Worm (Caenorhabditis elegans) whole organism, late embryonic: ENCODE measurements around the gene F09C12.8.
A peak's percentile ranks its signal among the peaks of the same experiment; 100 is the strongest.

ENCODE experiments used
- C08G9.2 ChIP-seq: sonication (generic microtip); optimal IDR thresholded peaks from 2 replicates; lab custom pipeline; 2016; ENCODE audit warnings: mild to moderate bottlenecking, missing genetic modification characterization, moderate library complexity, missing compliant biosample characterization
- C38D4.7 ChIP-seq: fragments of 200-800 bp; sonication (Bioruptor generic); optimal IDR thresholded peaks from 2 replicates; lab custom pipeline; 2018; ENCODE audit warnings: mild to moderate bottlenecking, missing genetic modification characterization, moderate library complexity, missing compliant biosample characterization
- K02D7.2 ChIP-seq: sonication (generic microtip); optimal IDR thresholded peaks from 2 replicates; lab custom pipeline; 2017; ENCODE audit warnings: mild to moderate bottlenecking, missing genetic modification characterization, missing compliant biosample characterization
- K09A11.1 ChIP-seq: sonication (generic microtip); optimal IDR thresholded peaks from 2 replicates; lab custom pipeline; 2017; ENCODE audit warnings: antibody characterized with exemption, mild to moderate bottlenecking, missing genetic modification characterization, missing compliant biosample characterization; ENCODE audit not compliant: insufficient read depth
- ceh-14 ChIP-seq: sonication (generic microtip); optimal IDR thresholded peaks from 2 replicates; lab custom pipeline; 2016; ENCODE audit warnings: missing genotype, missing genetic modification characterization, missing compliant biosample characterization
- ceh-18 ChIP-seq: sonication (generic microtip); optimal IDR thresholded peaks from 2 replicates; lab custom pipeline; 2016; ENCODE audit warnings: missing genetic modification characterization, missing compliant biosample characterization
- ceh-2 ChIP-seq: sonication (generic microtip); optimal IDR thresholded peaks from 2 replicates; lab custom pipeline; 2016; ENCODE audit warnings: missing genotype, missing genetic modification characterization, missing compliant biosample characterization
- ceh-31 ChIP-seq: sonication (generic microtip); optimal IDR thresholded peaks from 2 replicates; lab custom pipeline; 2016; ENCODE audit warnings: missing genetic modification characterization, missing compliant biosample characterization
- ceh-34 ChIP-seq: sonication (generic microtip); optimal IDR thresholded peaks from 2 replicates; lab custom pipeline; 2016; ENCODE audit warnings: mild to moderate bottlenecking, missing genetic modification characterization, missing compliant biosample characterization
- ceh-48 ChIP-seq: sonication (generic microtip); optimal IDR thresholded peaks from 2 replicates; lab custom pipeline; 2016; ENCODE audit warnings: missing genetic modification characterization, inconsistent platforms, missing compliant biosample characterization
- ceh-6 ChIP-seq: fragments of 200-800 bp; sonication (Bioruptor generic); optimal IDR thresholded peaks from 2 replicates; lab custom pipeline; 2018; ENCODE audit warnings: mild to moderate bottlenecking, missing genetic modification characterization, missing compliant biosample characterization
- che-1 ChIP-seq: sonication (generic microtip); optimal IDR thresholded peaks from 2 replicates; lab custom pipeline; 2016; ENCODE audit warnings: mild to moderate bottlenecking, missing genetic modification characterization, missing compliant biosample characterization
- dmd-4 ChIP-seq: sonication (generic microtip); optimal IDR thresholded peaks from 2 replicates; lab custom pipeline; 2016; ENCODE audit warnings: borderline replicate concordance, missing genetic modification characterization, missing compliant biosample characterization
- dve-1 ChIP-seq: sonication (generic microtip); optimal IDR thresholded peaks from 2 replicates; lab custom pipeline; 2017; ENCODE audit warnings: antibody characterized with exemption, mild to moderate bottlenecking, missing genetic modification characterization, missing compliant biosample characterization
- elt-2 ChIP-seq: sonication (generic microtip); optimal IDR thresholded peaks from 2 replicates; lab custom pipeline; 2016; ENCODE audit warnings: missing genetic modification reagents, missing genetic modification characterization, missing compliant biosample characterization
- elt-4 ChIP-seq: sonication (generic microtip); optimal IDR thresholded peaks from 2 replicates; lab custom pipeline; 2016; ENCODE audit warnings: missing genetic modification characterization, missing compliant biosample characterization
- ets-4 ChIP-seq: sonication (generic microtip); optimal IDR thresholded peaks from 2 replicates; lab custom pipeline; 2016; ENCODE audit warnings: missing genetic modification characterization, missing compliant biosample characterization
- eyg-1 ChIP-seq: sonication (generic microtip); optimal IDR thresholded peaks from 2 replicates; lab custom pipeline; 2016; ENCODE audit warnings: missing genotype, missing genetic modification characterization, missing compliant biosample characterization
- hlh-15 ChIP-seq: sonication (generic microtip); optimal IDR thresholded peaks from 2 replicates; lab custom pipeline; 2016; ENCODE audit warnings: missing genetic modification characterization, missing compliant biosample characterization
- hlh-30 ChIP-seq: sonication (generic microtip); optimal IDR thresholded peaks from 2 replicates; lab custom pipeline; 2017; ENCODE audit warnings: antibody characterized with exemption, missing genetic modification characterization, missing compliant biosample characterization; ENCODE audit not compliant: insufficient read depth
- hlh-6 ChIP-seq: sonication (generic microtip); optimal IDR thresholded peaks from 2 replicates; lab custom pipeline; 2016; ENCODE audit warnings: missing genotype, missing genetic modification characterization, missing compliant biosample characterization
- lim-6 ChIP-seq: sonication (generic microtip); optimal IDR thresholded peaks from 2 replicates; lab custom pipeline; 2016; ENCODE audit warnings: missing genetic modification characterization, missing compliant biosample characterization
- lin-11 ChIP-seq: fragments of 200-800 bp; sonication (Bioruptor generic); optimal IDR thresholded peaks from 2 replicates; lab custom pipeline; 2018; ENCODE audit warnings: mild to moderate bottlenecking, missing genetic modification characterization, missing compliant biosample characterization
- madf-2 ChIP-seq: sonication (generic microtip); optimal IDR thresholded peaks from 2 replicates; lab custom pipeline; 2017; ENCODE audit warnings: missing genetic modification characterization, missing compliant biosample characterization
- nhr-11 ChIP-seq: fragments of 150-350 bp; optimal IDR thresholded peaks from 2 replicates; lab custom pipeline; 2014; ENCODE audit warnings: missing biosample characterization, missing genetic modification characterization
- nhr-232 ChIP-seq: sonication (generic microtip); optimal IDR thresholded peaks from 2 replicates; lab custom pipeline; 2016; ENCODE audit warnings: missing genetic modification characterization, missing compliant biosample characterization
- pag-3 ChIP-seq: sonication (generic microtip); optimal IDR thresholded peaks from 2 replicates; lab custom pipeline; 2016; ENCODE audit warnings: missing compliant biosample characterization, missing genetic modification characterization, borderline replicate concordance
- pat-9 ChIP-seq: fragments of 200-800 bp; sonication (Bioruptor generic); optimal IDR thresholded peaks from 2 replicates; lab custom pipeline; 2018; ENCODE audit warnings: mild to moderate bottlenecking, missing genetic modification characterization, moderate library complexity, missing compliant biosample characterization
- pha-2 ChIP-seq: sonication (generic microtip); optimal IDR thresholded peaks from 2 replicates; lab custom pipeline; 2017; ENCODE audit warnings: mild to moderate bottlenecking, missing genetic modification characterization, missing compliant biosample characterization
- pha-4 ChIP-seq: fragments of 150-350 bp; optimal IDR thresholded peaks from 2 replicates; lab custom pipeline; 2018; ENCODE audit warnings: missing biosample characterization, missing genetic modification reagents, missing genetic modification characterization
- ref-2 ChIP-seq: sonication (generic microtip); optimal IDR thresholded peaks from 2 replicates; lab custom pipeline; 2016; ENCODE audit warnings: missing genetic modification characterization, missing compliant biosample characterization
- rnt-1 ChIP-seq: sonication (generic microtip); optimal IDR thresholded peaks from 2 replicates; lab custom pipeline; 2016; ENCODE audit warnings: missing genetic modification characterization, missing compliant biosample characterization
- sdc-2 ChIP-seq: sonication (generic microtip); optimal IDR thresholded peaks from 2 replicates; lab custom pipeline; 2016; ENCODE audit warnings: missing genotype, missing genetic modification characterization, missing compliant biosample characterization
- sox-4 ChIP-seq: sonication (generic microtip); optimal IDR thresholded peaks from 2 replicates; lab custom pipeline; 2017; ENCODE audit warnings: mild to moderate bottlenecking, missing genetic modification characterization, inconsistent platforms, missing compliant biosample characterization
- tbx-2 ChIP-seq: sonication (generic microtip); optimal IDR thresholded peaks from 2 replicates; lab custom pipeline; 2016; ENCODE audit warnings: missing genetic modification characterization, missing compliant biosample characterization
- tbx-7 ChIP-seq: sonication (generic microtip); optimal IDR thresholded peaks from 2 replicates; lab custom pipeline; 2016; ENCODE audit warnings: missing genotype, missing genetic modification characterization, missing compliant biosample characterization
- ttx-3 ChIP-seq: sonication (generic microtip); optimal IDR thresholded peaks from 2 replicates; lab custom pipeline; 2016; ENCODE audit warnings: missing genetic modification reagents, missing genetic modification characterization, missing compliant biosample characterization
- unc-42 ChIP-seq: sonication (generic microtip); optimal IDR thresholded peaks from 2 replicates; lab custom pipeline; 2016; ENCODE audit warnings: missing genotype, missing genetic modification characterization, missing compliant biosample characterization
- unc-55 ChIP-seq: sonication (generic microtip); optimal IDR thresholded peaks from 2 replicates; lab custom pipeline; 2017; ENCODE audit warnings: missing biosample characterization, missing genetic modification reagents, missing genetic modification characterization
- unc-86 ChIP-seq: sonication (generic microtip); optimal IDR thresholded peaks from 2 replicates; lab custom pipeline; 2016; ENCODE audit warnings: missing genetic modification characterization, missing compliant biosample characterization
- zip-5 ChIP-seq: sonication (generic microtip); optimal IDR thresholded peaks from 2 replicates; lab custom pipeline; 2016; ENCODE audit warnings: missing genetic modification characterization, missing compliant biosample characterization

The F09C12.8 gene

DNA sequence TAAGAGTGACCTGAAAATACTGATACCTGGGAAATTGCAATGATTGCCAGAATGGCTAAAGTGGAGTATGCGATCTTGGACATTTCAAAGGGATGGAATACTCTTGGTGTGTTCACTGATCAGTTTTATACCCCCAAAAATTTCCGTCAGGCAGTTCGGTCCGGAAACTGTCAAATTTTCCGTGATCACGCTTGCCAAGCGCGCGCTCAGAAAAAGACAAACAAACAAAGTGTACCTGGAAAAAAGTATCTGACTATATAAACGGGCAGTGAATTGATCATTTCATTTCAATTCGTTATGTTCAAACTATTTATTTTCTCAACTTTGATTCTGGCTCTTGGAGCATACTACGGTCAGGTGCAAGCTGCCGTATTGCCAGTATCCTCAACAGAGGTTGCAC lies 10.5 kb upstream of the F09C12.8 start, which contains the start of the genes idpb-3 and idpb-1:
Gene idpb-3 (minus strand): TSS at position 101 of the 400 bp plus-strand sequence.
Gene idpb-1 (plus strand): TSS at position 284 of the 400 bp plus-strand sequence.
- TF ChIP-seq ref-2 (tag; lab: Kevin White, UChicago) = no peak
- no peak for TF ChIP-seq lim-6 (tag; lab: Kevin White, UChicago)
- TF ChIP-seq ceh-2 = no peak
- TF ChIP-seq che-1 (tag; lab: Kevin White, UChicago) = no peak
- no peak for TF ChIP-seq unc-42 (tag; lab: Kevin White, UChicago)
- TF ChIP-seq ceh-31 (tag; lab: Kevin White, UChicago) = no peak
- no peak for TF ChIP-seq pha-4 (tag; lab: Kevin White, UChicago)
- TF ChIP-seq eyg-1 (tag; lab: Kevin White, UChicago) = no peak
- TF ChIP-seq dve-1 (tag; lab: Kevin White, UChicago) = no peak
- no peak for TF ChIP-seq ttx-3
- no peak for TF ChIP-seq hlh-6 (tag; lab: Kevin White, UChicago)
- no peak for TF ChIP-seq C08G9.2 (tag; lab: Kevin White, UChicago)
- no peak for TF ChIP-seq ceh-6 (GFP tag; lab: Kevin White, UChicago)
- no peak for TF ChIP-seq K09A11.1 (tag; lab: Kevin White, UChicago)

DNA sequence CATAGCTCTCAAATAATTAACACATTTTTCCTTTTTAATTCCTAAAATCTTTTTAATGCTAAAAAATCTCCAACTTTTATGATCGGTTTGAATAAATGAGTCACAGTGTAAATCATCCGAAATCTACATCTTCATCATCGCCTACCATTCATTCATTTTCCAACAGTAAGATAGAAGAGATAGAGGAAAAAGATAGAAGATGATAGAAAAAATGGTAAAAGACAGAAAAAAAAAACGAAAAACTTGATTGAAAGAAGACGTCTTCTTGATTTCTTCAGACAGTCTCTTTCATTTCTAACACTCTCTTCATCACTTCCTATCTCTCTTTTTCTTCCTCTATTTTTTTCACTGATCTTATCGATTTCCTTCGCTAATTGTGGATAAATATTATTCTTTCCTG lies 9.0 kb upstream of the F09C12.8 start:
- TF ChIP-seq C38D4.7 (no peak), unc-55 (no peak), elt-4 (tag; lab: Kevin White, UChicago) (no peak), hlh-6 (tag; lab: Kevin White, UChicago) (no peak), dve-1 (tag; lab: Kevin White, UChicago) (no peak), ceh-31 (tag; lab: Kevin White, UChicago) (no peak), pat-9 (tag; lab: Kevin White, UChicago) (no peak), sdc-2 (no peak), pag-3 (tag; lab: Kevin White, UChicago) (no peak), tbx-7 (tag; lab: Kevin White, UChicago) (no peak), dmd-4 (no peak), ceh-18 (no peak), madf-2 (no peak), ceh-34 (tag; lab: Kevin White, UChicago) (no peak), elt-2 (tag; lab: Kevin White, UChicago) (no peak)

- no peak for TF ChIP-seq pag-3 (tag; lab: Kevin White, UChicago)
- no peak for TF ChIP-seq ceh-48 (tag; lab: Kevin White, UChicago)
- TF ChIP-seq elt-2 (tag; lab: Kevin White, UChicago) = peak; percentile 70
These were observed 8.3 kb upstream of the F09C12.8 start, which contains the start of the genes C04G6.11 and mpk-2 for ce11 chrII:5103784-5104457. Gene C04G6.11 (minus strand): TSS chrII:5103834. Gene mpk-2 (plus strand): TSS chrII:5104118.

- TF ChIP-seq elt-4 (tag; lab: Kevin White, UChicago) (peak; percentile 93), rnt-1 (tag; lab: Kevin White, UChicago) (peak; percentile 88), ttx-3 (peak; percentile 94), nhr-232 (peak; percentile 97), tbx-7 (tag; lab: Kevin White, UChicago) (peak; percentile 75), unc-86 (tag; lab: Kevin White, UChicago) (peak; percentile 92), dve-1 (tag; lab: Kevin White, UChicago) (peak; percentile 93), unc-42 (tag; lab: Kevin White, UChicago) (peak; percentile 66), ceh-48 (tag; lab: Kevin White, UChicago) (peak; percentile 89), tbx-2 (tag; lab: Kevin White, UChicago) (peak; percentile 92), pha-2 (peak; percentile 93), unc-55 (no peak), eyg-1 (tag; lab: Kevin White, UChicago) (peak; percentile 88), elt-2 (tag; lab: Kevin White, UChicago) (peak; percentile 100), hlh-6 (tag; lab: Kevin White, UChicago) (peak; percentile 98), K02D7.2 (tag; lab: Kevin White, UChicago) (peak; percentile 95), pag-3 (tag; lab: Kevin White, UChicago) (peak; percentile 68), lin-11 (peak; percentile 94), pha-4 (tag; lab: Kevin White, UChicago) (no peak), hlh-15 (tag; lab: Kevin White, UChicago) (peak; percentile 96), dmd-4 (peak; percentile 96), ets-4 (tag; lab: Kevin White, UChicago) (peak; percentile 51), sox-4 (tag; lab: Kevin White, UChicago) (peak; percentile 98), ceh-14 (tag; lab: Kevin White, UChicago) (peak; percentile 94), ceh-18 (peak; percentile 90), hlh-30 (tag; lab: Kevin White, UChicago) (peak; percentile 75), zip-5 (tag; lab: Kevin White, UChicago) (peak; percentile 79), nhr-11 (tag; lab: Kevin White, UChicago) (no peak), ceh-34 (tag; lab: Kevin White, UChicago) (peak; percentile 95), K09A11.1 (tag; lab: Kevin White, UChicago) (peak; percentile 90)
These were observed 7.2 kb upstream of the F09C12.8 start for ce11 chrII:5105020-5105419.
